Fruit fly (Drosophila melanogaster): ENCODE results near the gene CG15269.

- TF ChIP-seq Sox100B (GFP tag; optimal IDR thresholded peaks at IDR 0.05) = no peak
- TF ChIP-seq CG17328 (GFP tag; IDR thresholded peaks at IDR 0.05) = no peak
- no peak for TF ChIP-seq sens-2 (GFP tag; IDR thresholded peaks at IDR 0.05)
- TF ChIP-seq luna (GFP tag; optimal IDR thresholded peaks at IDR 0.05) = no peak
- TF ChIP-seq ERR (GFP tag; optimal IDR thresholded peaks at IDR 0.05) = no peak
- no peak for TF ChIP-seq CG7556 (GFP tag; optimal IDR thresholded peaks at IDR 0.05)
- no peak for TF ChIP-seq crp (GFP tag; optimal IDR thresholded peaks at IDR 0.05)
- no peak for TF ChIP-seq CG8478 (optimal IDR thresholded peaks at IDR 0.05)
- TF ChIP-seq Poxn (GFP tag; IDR thresholded peaks at IDR 0.05) = no peak
Observed at dm6 chr2L:15062095-15062494, 47.1 kb upstream of the CG15269 start.
